Worm (Caenorhabditis elegans): ENCODE data around the gene F49F1.4.

ce11 chrIV:4117432-4117831, 1.9 kb upstream of the F49F1.4 start, which contains the start of gene drd-50:
- TF ChIP-seq nhr-76 (tag; optimal IDR thresholded peaks at IDR 0.05) (no peak), tbx-2 (tag; optimal IDR thresholded peaks at IDR 0.05) (no peak), C16A3.4 (tag; optimal IDR thresholded peaks at IDR 0.05) (no peak), ceh-82 (tag; optimal IDR thresholded peaks at IDR 0.05) (no peak), unc-62 (GFP tag; optimal IDR thresholded peaks at IDR 0.05) (no peak), dpl-1 (GFP tag; optimal IDR thresholded peaks at IDR 0.05) (no peak), elt-2 (tag; optimal IDR thresholded peaks at IDR 0.05) (peak; percentile 38), snpc-4 (tag; optimal IDR thresholded peaks at IDR 0.05) (no peak), ztf-4 (tag; optimal IDR thresholded peaks at IDR 0.05) (no peak), lin-13 (GFP tag; optimal IDR thresholded peaks at IDR 0.05) (no peak), aly-2 (tag; optimal IDR thresholded peaks at IDR 0.05) (no peak), fos-1 (tag; optimal IDR thresholded peaks at IDR 0.05) (no peak), mdl-1 (tag; optimal IDR thresholded peaks at IDR 0.05) (no peak)

Measured in whole organism, L1 larva.